Worm (Caenorhabditis elegans): ENCODE measurements around the gene F56F11.4.

ce11 chrIII:2874144-2874868 is 18.3 kb downstream of the F56F11.4 start, which contains the start of gene klf-1:
- TF ChIP-seq efl-1 (optimal IDR thresholded peaks at IDR 0.05): no peak
- TF ChIP-seq efl-1 (GFP tag; optimal IDR thresholded peaks at IDR 0.05 in 1 of 2): peak in 1 of 2 experiments; percentile 60
- TF ChIP-seq snpc-4 (tag; optimal IDR thresholded peaks at IDR 0.05): no peak
- TF ChIP-seq tbx-2 (tag; optimal IDR thresholded peaks at IDR 0.05): no peak
- TF ChIP-seq nhr-237 (tag; optimal IDR thresholded peaks at IDR 0.05): no peak
